Worm (Caenorhabditis elegans) whole organism, midembryonic: ENCODE data around the gene srw-41.

Experiments
- T22C8.4 ChIP-seq: fragments of 200-800 bp; sonication (Bioruptor generic); IDR thresholded peaks from 2 replicates; pipeline ENCODE4 v1.3.6; 2022; ENCODE audit warnings: missing genetic modification characterization, missing compliant biosample characterization
- flt-1 ChIP-seq: fragments of 200-800 bp; sonication (Bioruptor generic); IDR thresholded peaks from 2 replicates; pipeline ENCODE4 v1.3.6; 2022; ENCODE audit warnings: missing genetic modification characterization, missing compliant biosample characterization
- klf-2 ChIP-seq: fragments of 200-800 bp; sonication (Bioruptor generic); conservative IDR thresholded peaks from 2 replicates; pipeline ENCODE4 v1.3.6; 2022; ENCODE audit warnings: missing genetic modification reagents, missing genetic modification characterization, missing compliant biosample characterization
- med-1 ChIP-seq: sonication (generic microtip); optimal IDR thresholded peaks from 2 replicates; lab custom pipeline; 2017; ENCODE audit warnings: missing genetic modification characterization, mild to moderate bottlenecking, missing compliant biosample characterization, antibody characterized with exemption, missing genetic modification reagents; ENCODE audit not compliant: insufficient read depth
- tab-1 ChIP-seq: fragments of 200-800 bp; sonication (Bioruptor generic); IDR thresholded peaks from 2 replicates; pipeline ENCODE4 v1.3.6; 2022; ENCODE audit warnings: missing genetic modification characterization, missing compliant biosample characterization
- ztf-23 ChIP-seq: fragments of 200-800 bp; sonication (Bioruptor generic); IDR thresholded peaks from 2 replicates; pipeline ENCODE4 v1.3.6; 2022; ENCODE audit warnings: missing genetic modification reagents, missing genetic modification characterization, missing compliant biosample characterization

DNA sequence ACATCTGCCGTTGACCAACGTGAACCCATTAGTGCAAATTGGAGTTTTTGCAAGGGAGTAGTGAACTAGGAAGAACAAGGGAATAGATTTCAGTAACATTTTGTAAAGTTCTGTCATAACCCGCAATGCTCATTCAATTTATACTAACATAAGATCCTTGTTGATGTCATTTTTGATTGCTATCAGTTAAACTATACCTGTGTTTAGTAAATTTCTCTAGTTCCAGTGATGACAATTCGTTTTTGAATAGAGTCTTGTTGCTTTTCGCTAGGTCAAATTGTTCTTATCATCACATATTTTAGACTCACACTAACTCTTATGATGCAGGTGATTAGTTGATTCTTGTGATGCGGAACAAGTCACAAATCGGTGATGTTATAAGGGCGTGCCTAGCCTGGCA lies 9.3 kb downstream of the srw-41 start, which contains the start of gene clec-9:
- TF ChIP-seq med-1 (GFP tag; lab: Kevin White, UChicago) = no peak
- TF ChIP-seq flt-1 = no peak
- no peak for TF ChIP-seq klf-2
- no peak for TF ChIP-seq T22C8.4 (GFP tag; lab: Robert Waterston, UW)
- TF ChIP-seq tab-1 (GFP tag; lab: Robert Waterston, UW) = no peak
- TF ChIP-seq ztf-23 (GFP tag; lab: Robert Waterston, UW) = no peak
